Worm (Caenorhabditis elegans) whole organism, L2 larva: ENCODE results near the gene F38B7.2.

Source experiments
- ZK546.5 ChIP-seq: sonication (generic microtip); optimal IDR thresholded peaks from 2 replicates; lab custom pipeline; 2017; ENCODE audit warnings: missing biosample characterization, missing genetic modification characterization
- alr-1 ChIP-seq: fragments of 150-350 bp; optimal IDR thresholded peaks from 2 replicates; lab custom pipeline; 2014; ENCODE audit warnings: missing biosample characterization, missing genetic modification characterization
- ceh-16 ChIP-seq: fragments of 150-350 bp; optimal IDR thresholded peaks from 2 replicates; lab custom pipeline; 2014; ENCODE audit warnings: missing biosample characterization, missing genetic modification characterization
- ceh-82 ChIP-seq: fragments of 150-350 bp; optimal IDR thresholded peaks from 2 replicates; lab custom pipeline; 2014; ENCODE audit warnings: missing biosample characterization, missing genetic modification characterization
- dmd-4 ChIP-seq: sonication (generic microtip); optimal IDR thresholded peaks from 2 replicates; lab custom pipeline; 2017; ENCODE audit warnings: missing biosample characterization, missing genetic modification characterization
- egl-27 ChIP-seq: sonication (generic microtip); optimal IDR thresholded peaks from 3 replicates; lab custom pipeline; 2017; ENCODE audit warnings: missing biosample characterization, missing genetic modification reagents, missing genetic modification characterization
- elt-3 ChIP-seq: sonication (generic microtip); optimal IDR thresholded peaks from 2 replicates; lab custom pipeline; 2017; ENCODE audit warnings: missing biosample characterization, missing genetic modification characterization
- mdl-1 ChIP-seq, 2 experiments: fragments of 150-350 bp in 1 of 2; sonication (generic microtip) in 1 of 2; optimal IDR thresholded peaks; 2 replicates each; lab custom pipeline; 2017; ENCODE audit warnings: missing biosample characterization in 2 of 2, missing genetic modification characterization in 2 of 2
- nhr-12 ChIP-seq: fragments of 150-350 bp; optimal IDR thresholded peaks from 2 replicates; lab custom pipeline; 2014; ENCODE audit warnings: missing biosample characterization, missing genetic modification characterization
- nhr-23 ChIP-seq: fragments of 150-350 bp; optimal IDR thresholded peaks from 2 replicates; lab custom pipeline; 2014; ENCODE audit warnings: missing biosample characterization, missing genetic modification reagents, missing genetic modification characterization
- nhr-25 ChIP-seq: fragments of 150-350 bp; sonication (generic microtip); optimal IDR thresholded peaks from 3 replicates; lab custom pipeline; 2014; ENCODE audit warnings: missing biosample characterization, missing genetic modification characterization
- snpc-4 ChIP-seq: fragments of 150-350 bp; optimal IDR thresholded peaks from 2 replicates; lab custom pipeline; 2014; ENCODE audit warnings: missing biosample characterization, missing genetic modification characterization
- unc-39 ChIP-seq: fragments of 150-350 bp; optimal IDR thresholded peaks from 2 replicates; lab custom pipeline; 2014; ENCODE audit warnings: missing biosample characterization, missing genetic modification characterization

DNA sequence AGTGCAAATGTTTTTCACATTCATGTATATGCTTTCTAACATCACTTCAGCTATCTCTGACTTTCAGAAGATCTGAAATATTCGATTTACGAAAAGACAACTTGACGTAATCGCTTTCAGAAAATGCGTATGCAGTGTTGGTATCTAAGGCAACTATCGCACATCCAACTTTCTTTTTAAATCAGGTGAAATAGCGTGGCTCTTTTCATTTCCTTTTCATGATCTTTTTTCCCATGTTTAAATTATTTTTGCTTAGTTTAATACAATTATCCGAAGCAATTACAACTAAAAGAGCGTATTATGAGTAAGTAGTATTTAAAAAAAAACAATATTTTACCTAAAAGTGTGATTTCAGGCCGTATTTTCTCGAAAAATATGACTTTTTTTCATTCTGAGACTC is 3.0 kb downstream of the F38B7.2 start, which contains the start of gene F38B7.11:
- no peak for TF ChIP-seq unc-39 (tag; lab: Kevin White, UChicago)
- no peak for TF ChIP-seq nhr-25 (tag; lab: Kevin White, UChicago)
- no peak for TF ChIP-seq nhr-23 (tag; lab: Kevin White, UChicago)
- no peak for TF ChIP-seq elt-3 (tag; lab: Kevin White, UChicago)
- no peak for TF ChIP-seq ceh-16 (tag; lab: Kevin White, UChicago)
- TF ChIP-seq nhr-12 (tag; lab: Kevin White, UChicago) = no peak
- TF ChIP-seq mdl-1 (tag; optimal IDR thresholded peaks at IDR 0.05; lab: Kevin White, UChicago) = no peak
- TF ChIP-seq alr-1 (tag; lab: Kevin White, UChicago) = no peak
- no peak for TF ChIP-seq snpc-4 (tag; lab: Kevin White, UChicago)
- TF ChIP-seq ceh-82 (tag; lab: Kevin White, UChicago) = no peak
- TF ChIP-seq egl-27 (tag; lab: Kevin White, UChicago) = no peak
- TF ChIP-seq dmd-4 = no peak
- no peak for TF ChIP-seq ZK546.5
